Worm (Caenorhabditis elegans): ENCODE data around the gene C31H1.2.

- no peak for TF ChIP-seq ceh-82 (tag; optimal IDR thresholded peaks at IDR 0.05)
- no peak for TF ChIP-seq lin-15B (tag; optimal IDR thresholded peaks at IDR 0.05)
- no peak for TF ChIP-seq pqm-1 (tag; optimal IDR thresholded peaks at IDR 0.05)
- peak; percentile 32 to 71 for TF ChIP-seq lsy-2 (tag; optimal IDR thresholded peaks at IDR 0.05)
- TF ChIP-seq fos-1 (tag; optimal IDR thresholded peaks at IDR 0.05) = no peak
- no peak for TF ChIP-seq ama-1 (optimal IDR thresholded peaks at IDR 0.05)
- no peak for TF ChIP-seq vab-15 (tag; optimal IDR thresholded peaks at IDR 0.05)
- TF ChIP-seq nhr-11 (tag; optimal IDR thresholded peaks at IDR 0.05) = no peak
- peak; percentile 11 for TF ChIP-seq dsc-1 (tag; optimal IDR thresholded peaks at IDR 0.05)
- TF ChIP-seq nhr-84 (tag; optimal IDR thresholded peaks at IDR 0.05) = no peak
- no peak for TF ChIP-seq lin-39 (tag; optimal IDR thresholded peaks at IDR 0.05)
- no peak for TF ChIP-seq dpl-1 (GFP tag; optimal IDR thresholded peaks at IDR 0.05)
- TF ChIP-seq fkh-10 (GFP tag; optimal IDR thresholded peaks at IDR 0.05) = no peak
- TF ChIP-seq nhr-237 (tag; optimal IDR thresholded peaks at IDR 0.05) = no peak
Observed at ce11 chrIV:5806909-5807308, 15.8 kb downstream of the C31H1.2 start, which contains the start of gene lntl-1.
